Worm (Caenorhabditis elegans) whole organism, young adult: ENCODE data around the gene del-8.

Experiments
- B0019.2 ChIP-seq: fragments of 200-800 bp; sonication (Bioruptor generic); conservative IDR thresholded peaks from 2 replicates; pipeline ENCODE4 v1.3.6; 2022; ENCODE audit warnings: missing genetic modification reagents, missing genetic modification characterization, missing compliant biosample characterization
- F10E7.11 ChIP-seq: sonication (generic microtip); optimal IDR thresholded peaks from 2 replicates; lab custom pipeline; 2017; ENCODE audit warnings: mild to moderate bottlenecking, missing genetic modification characterization, moderate library complexity, missing compliant biosample characterization
- F22D6.2 ChIP-seq: sonication (generic microtip); optimal IDR thresholded peaks from 2 replicates; lab custom pipeline; 2016; ENCODE audit warnings: mild to moderate bottlenecking, missing genetic modification characterization, missing compliant biosample characterization
- F23B12.7 ChIP-seq: sonication (generic microtip); optimal IDR thresholded peaks from 2 replicates; lab custom pipeline; 2017; ENCODE audit warnings: missing genetic modification characterization, mild to moderate bottlenecking, missing compliant biosample characterization, antibody characterized with exemption, moderate library complexity; ENCODE audit not compliant: insufficient read depth
- K11D2.4 ChIP-seq: fragments of 200-800 bp; sonication (Bioruptor generic); IDR thresholded peaks from 2 replicates; pipeline ENCODE4 v1.3.6; 2022; ENCODE audit warnings: missing genetic modification reagents, missing genetic modification characterization, missing compliant biosample characterization
- K12H6.12 ChIP-seq: fragments of 200-800 bp; sonication (Bioruptor generic); optimal IDR thresholded peaks from 2 replicates; lab custom pipeline; 2018; ENCODE audit warnings: mild to moderate bottlenecking, missing genetic modification characterization, missing compliant biosample characterization
- ZK185.1 ChIP-seq: sonication (generic microtip); optimal IDR thresholded peaks from 2 replicates; lab custom pipeline; 2016; ENCODE audit warnings: mild to moderate bottlenecking, missing genetic modification characterization, missing compliant biosample characterization; ENCODE audit not compliant: poor library complexity, severe bottlenecking
- ama-1 ChIP-seq, 3 experiments: fragments of 150-350 bp in 1 of 3; sonication (generic microtip) in 2 of 3; optimal IDR thresholded peaks; 2 replicates each; lab custom pipeline; 2014 to 2018; ENCODE audit warnings: missing biosample characterization in 2 of 3, missing genetic modification characterization in 2 of 3, missing genetic modification reagents in 2 of 3
- die-1 ChIP-seq: sonication (generic microtip); optimal IDR thresholded peaks from 2 replicates; lab custom pipeline; 2016; ENCODE audit warnings: missing genotype, mild to moderate bottlenecking, missing genetic modification characterization, missing compliant biosample characterization
- lir-1 ChIP-seq: fragments of 200-800 bp; sonication (Bioruptor generic); conservative IDR thresholded peaks from 2 replicates; pipeline ENCODE4 v1.3.6; 2022; ENCODE audit warnings: missing genetic modification reagents, missing genetic modification characterization, missing compliant biosample characterization
- snpc-4 ChIP-seq, 5 experiments: fragments of 150-350 bp in 1 of 5; sonication (generic microtip) in 4 of 5; optimal IDR thresholded peaks; 2 replicates each; lab custom pipeline; 2014 to 2018; ENCODE audit warnings: missing genetic modification characterization in 5 of 5, missing biosample characterization in 3 of 5, antibody characterized with exemption in 2 of 5, mild to moderate bottlenecking in 2 of 5, missing compliant biosample characterization in 2 of 5, missing genotype in 2 of 5, moderate library complexity in 2 of 5, missing genetic modification reagents in 1 of 5
- ztf-22 ChIP-seq: fragments of 200-800 bp; sonication (Bioruptor generic); optimal IDR thresholded peaks from 2 replicates; lab custom pipeline; 2018; ENCODE audit warnings: mild to moderate bottlenecking, missing genetic modification characterization, moderate library complexity, missing compliant biosample characterization

DNA sequence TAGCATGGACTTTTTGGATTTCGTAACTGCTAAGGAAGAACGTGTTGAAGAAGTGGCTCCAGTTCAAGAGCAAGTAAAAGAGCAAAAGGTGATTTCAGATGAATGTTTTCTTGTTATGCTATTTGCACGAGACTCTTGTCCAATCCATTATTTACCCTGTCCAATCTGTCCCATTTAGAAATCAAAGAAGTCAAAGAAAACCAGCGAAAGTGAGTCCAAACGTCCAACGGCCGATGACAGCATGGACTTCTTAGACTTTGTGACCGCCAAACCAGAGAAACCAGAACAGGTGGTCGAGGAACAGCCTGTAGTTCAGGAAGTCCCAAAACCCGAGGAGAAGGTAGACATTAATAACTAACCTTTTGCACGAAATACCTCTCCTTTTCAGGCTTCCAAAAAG is 34.0 kb upstream of the del-8 start:
- TF ChIP-seq ZK185.1 (tag; lab: Kevin White, UChicago) (no peak), die-1 (no peak), F22D6.2 (tag; lab: Kevin White, UChicago) (no peak), ama-1 (optimal IDR thresholded peaks at IDR 0.05; lab: Kevin White, UChicago) (no peak), ama-1 (GFP tag; optimal IDR thresholded peaks at IDR 0.05; lab: Kevin White, UChicago) (no peak), ztf-22 (GFP tag; lab: Kevin White, UChicago) (no peak), F23B12.7 (tag; lab: Kevin White, UChicago) (no peak), lir-1 (no peak), K12H6.12 (tag; lab: Kevin White, UChicago) (no peak), F10E7.11 (no peak), B0019.2 (no peak), K11D2.4 (GFP tag; lab: Robert Waterston, UW) (no peak), snpc-4 (GFP tag; optimal IDR thresholded peaks at IDR 0.05; lab: Kevin White, UChicago) (no peak), snpc-4 (tag; optimal IDR thresholded peaks at IDR 0.05; lab: Kevin White, UChicago) (no peak)
